Worm (Caenorhabditis elegans) whole organism, midembryonic: Measurements from ENCODE around the gene Y45F10D.2.
A peak's percentile ranks its signal among the peaks of the same experiment; 100 is the strongest.

Experiments used
- T22C8.4 ChIP-seq: fragments of 200-800 bp; sonication (Bioruptor generic); IDR thresholded peaks from 2 replicates; pipeline ENCODE4 v1.3.6; 2022; ENCODE audit warnings: missing genetic modification characterization, missing compliant biosample characterization
- cog-1 ChIP-seq: sonication (generic microtip); optimal IDR thresholded peaks from 2 replicates; lab custom pipeline; 2016; ENCODE audit warnings: missing genetic modification characterization, missing compliant biosample characterization
- flt-1 ChIP-seq: fragments of 200-800 bp; sonication (Bioruptor generic); IDR thresholded peaks from 2 replicates; pipeline ENCODE4 v1.3.6; 2022; ENCODE audit warnings: missing genetic modification characterization, missing compliant biosample characterization
- klf-2 ChIP-seq: fragments of 200-800 bp; sonication (Bioruptor generic); conservative IDR thresholded peaks from 2 replicates; pipeline ENCODE4 v1.3.6; 2022; ENCODE audit warnings: missing genetic modification reagents, missing genetic modification characterization, missing compliant biosample characterization
- med-1 ChIP-seq: sonication (generic microtip); optimal IDR thresholded peaks from 2 replicates; lab custom pipeline; 2017; ENCODE audit warnings: missing genetic modification characterization, mild to moderate bottlenecking, missing compliant biosample characterization, antibody characterized with exemption, missing genetic modification reagents; ENCODE audit not compliant: insufficient read depth
- ref-1 ChIP-seq: fragments of 200-800 bp; sonication (Bioruptor generic); conservative IDR thresholded peaks from 2 replicates; pipeline ENCODE4 v1.3.6; 2022; ENCODE audit warnings: missing genetic modification reagents, missing genetic modification characterization, missing compliant biosample characterization
- tab-1 ChIP-seq: fragments of 200-800 bp; sonication (Bioruptor generic); IDR thresholded peaks from 2 replicates; pipeline ENCODE4 v1.3.6; 2022; ENCODE audit warnings: missing genetic modification characterization, missing compliant biosample characterization
- ztf-23 ChIP-seq: fragments of 200-800 bp; sonication (Bioruptor generic); IDR thresholded peaks from 2 replicates; pipeline ENCODE4 v1.3.6; 2022; ENCODE audit warnings: missing genetic modification reagents, missing genetic modification characterization, missing compliant biosample characterization
- ztf-29 ChIP-seq: fragments of 200-800 bp; sonication (Bioruptor generic); IDR thresholded peaks from 2 replicates; pipeline ENCODE4 v1.3.6; 2022; ENCODE audit warnings: missing genetic modification reagents, missing genetic modification characterization, missing compliant biosample characterization

The Y45F10D.2 gene

DNA sequence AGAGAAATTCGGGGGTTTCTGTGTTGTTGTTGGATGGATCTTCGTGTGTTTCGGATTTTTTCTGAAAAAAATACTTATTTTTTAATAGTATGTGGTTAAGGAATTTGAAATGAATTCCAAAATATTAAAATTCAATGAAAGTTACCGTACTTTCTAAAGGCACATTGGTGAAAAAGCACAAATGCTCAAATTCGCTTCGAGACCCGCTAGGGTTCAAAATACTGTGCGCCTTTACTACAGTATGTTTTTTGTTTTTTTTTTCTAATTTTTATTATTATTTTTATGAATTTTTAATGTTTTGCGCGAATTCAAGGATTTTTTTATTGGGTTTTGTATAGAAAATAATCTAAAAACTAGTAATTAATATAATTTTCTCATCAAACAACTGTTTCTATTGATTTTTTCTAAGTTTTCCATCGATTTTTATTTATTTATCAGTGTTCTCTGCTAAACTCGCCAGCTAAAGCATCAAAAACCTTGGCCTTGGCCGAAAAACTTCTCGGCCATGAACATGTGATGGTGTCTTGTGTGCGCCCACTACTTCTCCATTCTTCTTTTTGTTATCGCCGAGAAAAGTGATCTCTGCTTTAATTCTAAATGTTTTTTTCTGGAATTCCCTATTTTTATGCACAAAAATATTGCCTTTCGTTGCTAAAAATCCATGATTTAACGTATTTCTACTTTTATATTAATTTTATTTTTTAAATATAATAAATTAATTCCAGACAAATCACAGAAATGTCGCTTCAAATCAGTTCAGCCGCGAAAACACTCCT, 8.9 kb upstream of the Y45F10D.2 start, which contains the start of gene iscu-1:
iscu-1 (plus strand) TSS at position 726 of the 776 bp plus-strand sequence.
- TF ChIP-seq cog-1: no peak
- peak; percentile 73; the same call in 1 of the 2 replicates for TF ChIP-seq ztf-29 (GFP tag; lab: Robert Waterston, UW)

DNA sequence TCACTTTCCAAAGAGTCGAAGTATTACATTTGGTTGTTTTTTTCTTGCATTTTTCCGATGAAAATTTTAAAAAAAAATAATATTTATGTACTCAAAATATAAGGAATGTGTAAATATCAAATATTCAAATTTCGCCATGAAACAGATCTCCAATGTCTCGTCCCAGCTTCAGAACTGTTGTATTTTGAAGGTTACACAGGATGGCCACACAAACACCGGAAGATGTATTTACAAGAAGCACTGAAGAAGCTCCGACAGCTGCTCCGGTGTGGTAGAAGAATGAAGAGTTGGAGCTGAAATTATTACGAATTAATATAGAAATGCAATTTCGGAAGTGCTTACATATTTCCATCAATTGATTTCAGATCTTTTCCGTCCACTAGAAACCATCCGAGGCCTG, 7.8 kb upstream of the Y45F10D.2 start:
- TF ChIP-seq T22C8.4 (GFP tag; lab: Robert Waterston, UW) (no peak), cog-1 (no peak), flt-1 (GFP tag; lab: Robert Waterston, UW) (no peak), ztf-29 (GFP tag; lab: Robert Waterston, UW) (no peak), klf-2 (no peak), ztf-23 (GFP tag; lab: Robert Waterston, UW) (no peak), ref-1 (no peak), tab-1 (GFP tag; lab: Robert Waterston, UW) (no peak), med-1 (GFP tag; lab: Kevin White, UChicago) (no peak)

DNA sequence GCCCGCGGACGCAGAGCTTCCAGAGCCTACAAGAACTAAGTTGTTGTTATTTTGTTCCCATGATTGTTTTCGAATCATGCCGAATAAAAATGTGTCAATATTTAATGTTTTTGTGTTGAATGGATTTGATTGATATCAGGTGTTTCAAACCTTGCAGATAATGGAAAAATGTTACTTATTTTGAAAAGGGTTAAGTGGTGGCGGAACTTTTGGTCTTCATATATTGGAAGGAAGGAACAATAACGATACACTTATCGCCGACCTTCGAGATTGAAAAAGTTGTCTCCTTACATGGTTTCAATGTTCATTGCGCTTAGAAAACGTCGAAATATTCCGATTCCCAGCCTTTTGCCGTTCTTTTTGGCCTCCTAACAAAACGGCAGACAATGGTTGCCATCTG, 4.2 kb upstream of the Y45F10D.2 start, which contains the start of gene gly-10:
gly-10 (plus strand) TSS at position 387 of the 400 bp plus-strand sequence.
- no peak for TF ChIP-seq cog-1
- TF ChIP-seq tab-1 (GFP tag; lab: Robert Waterston, UW): no peak
- TF ChIP-seq ztf-23 (GFP tag; lab: Robert Waterston, UW): no peak
- no peak for TF ChIP-seq ref-1
- TF ChIP-seq T22C8.4 (GFP tag; lab: Robert Waterston, UW): no peak
- no peak for TF ChIP-seq klf-2

DNA sequence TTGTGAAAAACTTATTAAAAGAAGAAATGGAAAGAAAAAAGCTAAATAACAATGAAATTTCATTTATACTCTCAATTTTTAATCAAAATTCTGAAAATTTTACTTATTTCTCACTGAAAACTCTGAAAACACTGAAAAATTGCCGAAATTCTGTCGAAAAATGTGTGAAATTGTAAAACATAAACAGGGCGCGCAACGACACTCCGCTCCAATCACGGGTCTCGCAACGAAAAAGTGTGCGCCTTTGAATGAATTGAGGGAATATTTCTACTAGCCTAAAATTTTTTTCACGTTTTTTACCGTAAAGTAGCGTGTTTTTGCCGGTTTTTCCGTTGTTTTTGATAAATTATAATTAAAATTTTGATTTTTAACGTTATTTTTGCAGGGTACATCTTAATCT, 3.0 kb upstream of the Y45F10D.2 start, which contains the start of gene rpl-18:
rpl-18 (plus strand) TSS at position 386 of the 400 bp plus-strand sequence.
- no peak for TF ChIP-seq med-1 (GFP tag; lab: Kevin White, UChicago)
- TF ChIP-seq T22C8.4 (GFP tag; lab: Robert Waterston, UW): no peak
- TF ChIP-seq ztf-29 (GFP tag; lab: Robert Waterston, UW): no peak
- TF ChIP-seq ztf-23 (GFP tag; lab: Robert Waterston, UW): no peak
- TF ChIP-seq flt-1 (GFP tag; lab: Robert Waterston, UW): no peak
- TF ChIP-seq klf-2: no peak
- TF ChIP-seq cog-1: no peak
- TF ChIP-seq tab-1 (GFP tag; lab: Robert Waterston, UW): no peak
- TF ChIP-seq ref-1: no peak

DNA sequence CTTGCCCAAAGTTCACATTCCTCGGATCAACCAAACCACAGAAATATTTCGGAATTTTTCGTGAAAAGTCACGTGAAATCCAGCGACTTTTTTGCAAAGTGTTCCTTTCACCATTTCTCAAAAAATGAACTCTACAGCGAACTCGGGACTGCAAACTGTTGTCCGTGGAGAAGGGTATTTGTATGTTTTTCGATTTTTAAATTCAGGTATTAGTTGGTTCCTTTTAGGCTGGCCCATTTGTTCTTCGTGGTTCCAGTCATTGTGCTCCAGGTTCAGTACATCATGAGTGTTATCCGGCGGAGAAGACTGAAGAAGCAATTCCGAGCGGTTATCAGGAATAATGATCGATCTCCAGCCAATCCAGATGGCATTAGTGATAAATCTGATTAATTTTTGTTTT, 2.3 kb upstream of the Y45F10D.2 start:
- TF ChIP-seq tab-1 (GFP tag; lab: Robert Waterston, UW): no peak
- TF ChIP-seq T22C8.4 (GFP tag; lab: Robert Waterston, UW): no peak
- no peak for TF ChIP-seq ztf-29 (GFP tag; lab: Robert Waterston, UW)

DNA sequence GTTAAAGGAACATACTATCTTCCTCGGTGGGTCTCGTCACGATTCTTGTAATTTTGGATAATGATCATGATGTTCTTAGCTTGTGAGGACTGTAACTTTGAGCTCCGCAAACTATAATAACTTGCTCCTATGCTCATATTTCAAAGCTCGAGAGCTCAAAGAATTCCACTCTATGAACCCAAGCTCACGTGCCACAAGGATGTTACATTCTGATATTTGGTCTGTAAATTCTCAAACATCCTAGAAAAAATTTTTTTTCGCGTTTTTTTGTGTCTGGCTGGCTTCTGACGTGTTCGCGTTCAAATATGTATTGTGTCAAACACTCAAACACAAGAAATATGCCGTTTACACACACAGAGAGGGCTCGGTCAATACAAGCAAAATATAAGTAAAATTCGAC, 1.6 kb upstream of the Y45F10D.2 start, which contains the start of gene Y45F10D.16:
Y45F10D.16 (plus strand) TSS at position 301 of the 400 bp plus-strand sequence.
- TF ChIP-seq med-1 (GFP tag; lab: Kevin White, UChicago): no peak
- no peak for TF ChIP-seq cog-1
- no peak for TF ChIP-seq flt-1 (GFP tag; lab: Robert Waterston, UW)

DNA sequence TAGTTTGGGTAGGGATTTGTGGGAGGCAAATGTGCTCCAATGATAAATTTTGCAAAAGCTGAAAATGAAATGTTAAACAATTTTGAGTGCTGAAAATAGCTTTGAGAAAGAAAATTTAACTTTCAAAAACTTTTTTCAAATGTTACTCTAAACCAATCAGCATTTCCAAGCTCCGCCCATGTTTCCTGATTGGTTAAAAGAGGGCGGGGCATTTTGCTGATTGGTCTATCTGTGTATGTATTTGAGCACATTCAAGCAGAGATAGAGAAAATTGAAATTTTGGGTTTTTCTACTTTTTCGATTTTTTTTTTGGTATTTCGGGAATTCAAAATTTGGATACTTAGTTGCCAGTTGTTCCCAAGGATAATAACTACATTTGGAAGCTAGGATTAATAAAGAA, 9.8 kb downstream of the Y45F10D.2 start:
- TF ChIP-seq T22C8.4 (GFP tag; lab: Robert Waterston, UW) (no peak), ztf-29 (GFP tag; lab: Robert Waterston, UW) (no peak), tab-1 (GFP tag; lab: Robert Waterston, UW) (no peak), klf-2 (no peak), ref-1 (no peak), ztf-23 (GFP tag; lab: Robert Waterston, UW) (no peak), cog-1 (no peak), flt-1 (GFP tag; lab: Robert Waterston, UW) (no peak), med-1 (GFP tag; lab: Kevin White, UChicago) (no peak)

DNA sequence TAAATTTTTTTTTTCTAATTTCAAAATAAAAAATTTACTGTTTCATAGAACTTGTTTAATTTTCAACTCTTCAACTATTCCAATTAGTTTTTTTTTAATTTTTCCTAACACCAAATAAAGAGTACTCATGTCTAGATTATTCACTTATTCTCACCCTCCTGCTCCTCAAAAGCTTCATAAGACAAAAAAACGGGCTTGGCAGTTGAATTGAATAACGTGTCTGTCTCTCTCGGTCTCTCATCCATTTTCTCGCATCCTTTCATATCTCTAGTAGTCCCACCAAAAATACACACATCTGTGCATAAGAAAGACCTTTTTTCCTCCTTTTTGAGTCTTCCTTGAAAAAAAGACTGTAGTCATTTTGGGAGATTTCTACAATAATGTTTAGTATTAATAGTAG, 11.0 kb downstream of the Y45F10D.2 start:
- TF ChIP-seq ztf-29 (GFP tag; lab: Robert Waterston, UW) (no peak), med-1 (GFP tag; lab: Kevin White, UChicago) (no peak), klf-2 (no peak), tab-1 (GFP tag; lab: Robert Waterston, UW) (no peak), ztf-23 (GFP tag; lab: Robert Waterston, UW) (no peak), T22C8.4 (GFP tag; lab: Robert Waterston, UW) (no peak), flt-1 (GFP tag; lab: Robert Waterston, UW) (no peak), ref-1 (no peak), cog-1 (no peak)

DNA sequence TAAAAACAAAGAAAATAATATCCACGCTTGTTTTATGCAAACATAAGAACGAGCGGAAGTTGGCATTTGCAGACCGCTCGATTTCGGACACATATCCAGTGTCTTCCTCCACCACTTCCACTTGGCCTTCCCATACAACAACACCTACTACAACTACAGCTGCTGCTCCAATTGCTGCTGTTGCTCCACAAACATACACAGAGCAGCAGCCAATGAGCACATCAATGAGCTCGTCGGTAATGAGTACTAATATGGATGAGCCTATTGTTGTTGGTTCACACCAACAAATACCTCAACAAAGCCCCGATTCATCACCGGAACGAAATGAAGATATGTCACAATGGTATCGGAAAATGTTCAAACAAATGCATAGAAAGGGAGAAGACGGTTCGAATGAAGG, 18.9 kb downstream of the Y45F10D.2 start:
- TF ChIP-seq T22C8.4 (GFP tag; lab: Robert Waterston, UW): no peak
- no peak for TF ChIP-seq ref-1
- no peak for TF ChIP-seq tab-1 (GFP tag; lab: Robert Waterston, UW)
- TF ChIP-seq cog-1: no peak
- TF ChIP-seq med-1 (GFP tag; lab: Kevin White, UChicago): no peak
- TF ChIP-seq flt-1 (GFP tag; lab: Robert Waterston, UW): no peak
- no peak for TF ChIP-seq klf-2
- TF ChIP-seq ztf-23 (GFP tag; lab: Robert Waterston, UW): no peak
- TF ChIP-seq ztf-29 (GFP tag; lab: Robert Waterston, UW): no peak

DNA sequence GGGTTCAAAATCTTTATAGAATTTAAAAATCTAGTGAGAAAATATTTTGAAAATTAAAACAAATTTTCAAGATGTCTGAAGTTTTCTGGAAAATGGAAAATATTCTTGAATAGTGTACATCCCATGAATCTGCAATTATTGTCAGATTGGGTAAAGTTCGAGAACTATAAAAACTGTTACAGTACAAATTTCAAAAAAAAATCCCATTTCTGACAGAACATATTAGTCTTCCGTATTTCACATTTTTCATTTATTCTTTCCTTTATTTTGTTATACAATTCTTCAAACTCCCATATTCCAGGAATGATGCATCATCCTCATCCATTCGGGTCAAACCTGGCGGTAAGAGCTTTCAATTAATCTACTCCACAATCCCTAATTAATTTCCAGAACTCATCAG, 24.4 kb downstream of the Y45F10D.2 start, which contains the start of gene sorb-1:
sorb-1 (plus strand) TSS at position 301 of the 400 bp plus-strand sequence.
- TF ChIP-seq ref-1 (no peak), cog-1 (no peak), flt-1 (GFP tag; lab: Robert Waterston, UW) (no peak), klf-2 (no peak), ztf-29 (GFP tag; lab: Robert Waterston, UW) (no peak), med-1 (GFP tag; lab: Kevin White, UChicago) (no peak), tab-1 (GFP tag; lab: Robert Waterston, UW) (no peak), ztf-23 (GFP tag; lab: Robert Waterston, UW) (no peak), T22C8.4 (GFP tag; lab: Robert Waterston, UW) (no peak)
